Worm (Caenorhabditis elegans): ENCODE results near the gene Y48A6B.9.

Gene Y48A6B.9

ce11 chrIII:11079884-11080283 lies 46.9 kb downstream of the Y48A6B.9 start:
- TF ChIP-seq aha-1 (tag), result peak; percentile 29
- peak; percentile 84 for TF ChIP-seq ceh-28 (tag; optimal IDR thresholded peaks at IDR 0.05)

DNA sequence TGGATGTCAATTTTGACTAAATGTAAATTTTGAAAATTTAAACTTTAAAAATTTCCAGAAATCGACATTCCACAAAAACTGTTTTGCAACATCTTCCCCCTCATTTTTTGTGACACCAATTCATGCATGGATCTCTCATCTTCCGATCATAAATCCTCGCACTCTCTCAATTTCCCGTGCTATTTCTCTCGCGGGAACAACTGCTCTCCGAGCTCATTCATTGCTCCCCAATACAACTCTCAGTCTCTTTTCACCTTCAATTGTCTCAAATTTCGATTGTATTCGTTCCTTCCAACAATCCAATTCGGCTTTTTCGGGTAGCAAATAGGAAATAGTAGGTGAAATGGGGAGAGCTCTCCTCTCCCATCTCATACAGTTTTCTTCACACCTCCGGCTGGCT lies 49.6 kb downstream of the Y48A6B.9 start:
- TF ChIP-seq unc-62 (GFP tag; optimal IDR thresholded peaks at IDR 0.05 in 1 of 2), result peak in 1 of 2 experiments; percentile 88
- TF ChIP-seq unc-62 (tag; optimal IDR thresholded peaks at IDR 0.05), result no peak
- TF ChIP-seq Y105C5A.15 (GFP tag; IDR thresholded peaks at IDR 0.05), result no peak

ce11 chrIII:11083993-11084392 lies 51.0 kb downstream of the Y48A6B.9 start:
- TF ChIP-seq nhr-102 (tag; optimal IDR thresholded peaks at IDR 0.05), result no peak
- TF ChIP-seq pqm-1 (tag; optimal IDR thresholded peaks at IDR 0.05), result peak; percentile 74
- peak; percentile 26 for TF ChIP-seq lin-13 (GFP tag; optimal IDR thresholded peaks at IDR 0.05)
- TF ChIP-seq nhr-28 (tag; optimal IDR thresholded peaks at IDR 0.05), result peak; percentile 56
- TF ChIP-seq daf-16 (GFP tag; optimal IDR thresholded peaks at IDR 0.05), result no peak
- peak; percentile 9 for TF ChIP-seq daf-16 (tag; optimal IDR thresholded peaks at IDR 0.05)
- no peak for TF ChIP-seq mdl-1 (tag; optimal IDR thresholded peaks at IDR 0.05)
- no peak for TF ChIP-seq R02D3.7 (tag; optimal IDR thresholded peaks at IDR 0.05)
- no peak for TF ChIP-seq daf-8 (GFP tag; IDR thresholded peaks at IDR 0.05)
- peak; percentile 64 for TF ChIP-seq aha-1 (tag)
- no peak for TF ChIP-seq dmd-8 (GFP tag; IDR thresholded peaks at IDR 0.05)
- TF ChIP-seq dmd-6 (GFP tag; IDR thresholded peaks at IDR 0.05), result peak; percentile 33; the same call in 1 of the 2 replicates
